Worm (Caenorhabditis elegans): ENCODE measurements around the gene swsn-4.

The swsn-4 gene

ce11 chrIV:11082789-11083235 lies 43.0 kb upstream of the swsn-4 start (continued):
- TF ChIP-seq lin-35 (GFP tag; optimal IDR thresholded peaks at IDR 0.05) (peak in 1 of 3 experiments; percentile 87), F57C9.4 (tag; optimal IDR thresholded peaks at IDR 0.05) (no peak), Y53F4B.3 (GFP tag; IDR thresholded peaks at IDR 0.05) (no peak)

ce11 chrIV:11083609-11084008 lies 42.2 kb upstream of the swsn-4 start, which contains the start of gene klc-1:
TSS of gene klc-1 (plus strand) at chrIV:11083735.
- TF ChIP-seq let-607 (tag; optimal IDR thresholded peaks at IDR 0.05) = no peak
- TF ChIP-seq F57C9.4 (tag; optimal IDR thresholded peaks at IDR 0.05) = no peak
- no peak for TF ChIP-seq lir-1 (GFP tag; conservative IDR thresholded peaks at IDR 0.05)
- no peak for TF ChIP-seq ztf-25 (GFP tag; IDR thresholded peaks at IDR 0.05)
- no peak for TF ChIP-seq attf-3 (GFP tag; conservative IDR thresholded peaks at IDR 0.05)
- no peak for TF ChIP-seq hlh-26 (GFP tag; conservative IDR thresholded peaks at IDR 0.05)
- TF ChIP-seq die-1 (tag; optimal IDR thresholded peaks at IDR 0.05) = no peak
- TF ChIP-seq sptf-2 (GFP tag; optimal IDR thresholded peaks at IDR 0.05) = no peak
- TF ChIP-seq nfya-1 (tag; optimal IDR thresholded peaks at IDR 0.05; ENCODE audit: borderline replicate concordance, insufficient read depth) = no peak
- peak; percentile 62 for TF ChIP-seq D2030.7 (GFP tag; IDR thresholded peaks at IDR 0.05)
- TF ChIP-seq pbrm-1 (GFP tag; IDR thresholded peaks at IDR 0.05) = peak; percentile 21; the same call in 1 of the 2 replicates
- TF ChIP-seq hmg-20 (GFP tag; IDR thresholded peaks at IDR 0.05) = no peak
- TF ChIP-seq ccch-3 (GFP tag; optimal IDR thresholded peaks at IDR 0.05) = no peak
- no peak for TF ChIP-seq unc-62 (GFP tag; optimal IDR thresholded peaks at IDR 0.05)
- no peak for TF ChIP-seq zfh-2 (GFP tag; conservative IDR thresholded peaks at IDR 0.05)
- TF ChIP-seq C17E4.6 (GFP tag; IDR thresholded peaks at IDR 0.05) = peak; percentile 55; the same call in 1 of the 2 replicates
- no peak for TF ChIP-seq ztf-3 (GFP tag; optimal IDR thresholded peaks at IDR 0.05)
- TF ChIP-seq nhr-90 (tag; optimal IDR thresholded peaks at IDR 0.05) = no peak
- TF ChIP-seq tbx-9 (tag; optimal IDR thresholded peaks at IDR 0.05; ENCODE audit: borderline replicate concordance) = no peak
- TF ChIP-seq C06A6.2 (GFP tag; conservative IDR thresholded peaks at IDR 0.05) = no peak
- TF ChIP-seq ztf-22 (GFP tag; optimal IDR thresholded peaks at IDR 0.05) = no peak
- TF ChIP-seq ceh-100 (GFP tag; IDR thresholded peaks at IDR 0.05) = no peak
- TF ChIP-seq bed-2 (GFP tag; IDR thresholded peaks at IDR 0.05) = no peak
- TF ChIP-seq snpc-1.3 (tag; optimal IDR thresholded peaks at IDR 0.05; ENCODE audit: insufficient read depth) = no peak
- TF ChIP-seq egrh-3 (GFP tag; IDR thresholded peaks at IDR 0.05) = no peak
- TF ChIP-seq him-1 (tag; optimal IDR thresholded peaks at IDR 0.05) = no peak
- no peak for TF ChIP-seq sdz-38 (tag; optimal IDR thresholded peaks at IDR 0.05)
- no peak for TF ChIP-seq lin-26 (GFP tag; IDR thresholded peaks at IDR 0.05)
- no peak for TF ChIP-seq F39B2.1 (GFP tag; IDR thresholded peaks at IDR 0.05)
- TF ChIP-seq egl-18 (GFP tag; IDR thresholded peaks at IDR 0.05) = no peak
- no peak for TF ChIP-seq ama-1 (optimal IDR thresholded peaks at IDR 0.05)
- TF ChIP-seq ama-1 (GFP tag; optimal IDR thresholded peaks at IDR 0.05) = no peak
- no peak for TF ChIP-seq mel-28 (tag; optimal IDR thresholded peaks at IDR 0.05; ENCODE audit: borderline replicate concordance)
- TF ChIP-seq athp-1 (tag; optimal IDR thresholded peaks at IDR 0.05) = no peak
- no peak for TF ChIP-seq lag-1 (GFP tag; IDR thresholded peaks at IDR 0.05)
- no peak for TF ChIP-seq nhr-80 (tag; optimal IDR thresholded peaks at IDR 0.05)
- 0 out of 2 replicates have a peak, but pooled peaks have one; percentile 5 for TF ChIP-seq B0019.2 (GFP tag; conservative IDR thresholded peaks at IDR 0.05)
- TF ChIP-seq F23B12.7 (tag; optimal IDR thresholded peaks at IDR 0.05; ENCODE audit: insufficient read depth) = no peak
- no peak for TF ChIP-seq K12H6.12 (tag; optimal IDR thresholded peaks at IDR 0.05)
- no peak for TF ChIP-seq aptf-2 (GFP tag; conservative IDR thresholded peaks at IDR 0.05)
- peak; percentile 69 for TF ChIP-seq F33H1.4 (GFP tag; IDR thresholded peaks at IDR 0.05)
- peak; percentile 80 for TF ChIP-seq lsl-1 (GFP tag; optimal IDR thresholded peaks at IDR 0.05)
- TF ChIP-seq repo-1 (tag; optimal IDR thresholded peaks at IDR 0.05) = no peak
- no peak for TF ChIP-seq dpff-1 (tag; optimal IDR thresholded peaks at IDR 0.05)
- no peak for TF ChIP-seq F52B5.7 (tag; optimal IDR thresholded peaks at IDR 0.05)
